Worm (Caenorhabditis elegans): Measurements from ENCODE around the gene C17E7.13.

ce11 chrV:3927522-3927921, 38.4 kb upstream of the C17E7.13 start:
- no peak for TF ChIP-seq him-1 (tag; optimal IDR thresholded peaks at IDR 0.05)
- TF ChIP-seq W03F9.2 (tag; optimal IDR thresholded peaks at IDR 0.05), result no peak
- TF ChIP-seq dao-5 (tag; optimal IDR thresholded peaks at IDR 0.05), result no peak

Data from whole organism, L4/young adult.